Fruit fly (Drosophila melanogaster) whole organism, embryonic: ENCODE results near the gene CG7483.
A peak's percentile ranks its signal among the peaks of the same experiment; 100 is the strongest.

Source experiments
- B-H2 ChIP-seq: fragments of 200-800 bp; sonication (Bioruptor generic); optimal IDR thresholded peaks from 2 replicates; lab custom pipeline; 2018; ENCODE audit warnings: missing biosample characterization, mild to moderate bottlenecking, missing genetic modification characterization
- CG10321 ChIP-seq: fragments of 200-800 bp; sonication (Bioruptor generic); IDR thresholded peaks from 2 replicates; pipeline ENCODE4 v1.3.6; 2022; ENCODE audit warnings: missing biosample characterization, missing genetic modification characterization
- CG11696 ChIP-seq: fragments of 200-800 bp; sonication (Bioruptor generic); IDR thresholded peaks from 2 replicates; pipeline ENCODE4 v1.3.6; 2022; ENCODE audit warnings: missing biosample characterization, missing genetic modification characterization
- CG1233 ChIP-seq: fragments of 200-800 bp; sonication (Bioruptor generic); optimal IDR thresholded peaks from 4 replicates; lab custom pipeline; 2018; ENCODE audit warnings: missing biosample characterization, mild to moderate bottlenecking, missing genetic modification characterization
- CG12659 ChIP-seq: fragments of 200-800 bp; sonication (Bioruptor generic); optimal IDR thresholded peaks from 3 replicates; lab custom pipeline; 2017; ENCODE audit warnings: mild to moderate bottlenecking, missing biosample characterization, missing genetic modification reagents, missing genetic modification characterization
- CG12769 ChIP-seq: fragments of 200-800 bp; sonication (Bioruptor generic); optimal IDR thresholded peaks from 2 replicates; lab custom pipeline; 2019; ENCODE audit warnings: missing biosample characterization, mild to moderate bottlenecking, missing genetic modification characterization, moderate library complexity
- CG13123 ChIP-seq: fragments of 200-800 bp; sonication (Bioruptor generic); optimal IDR thresholded peaks from 2 replicates; lab custom pipeline; 2016; ENCODE audit warnings: missing biosample characterization, missing genetic modification characterization
- CG13424 ChIP-seq: fragments of 200-800 bp; sonication (Bioruptor generic); optimal IDR thresholded peaks from 2 replicates; lab custom pipeline; 2019; ENCODE audit warnings: missing biosample characterization, mild to moderate bottlenecking, missing genetic modification characterization, moderate library complexity
- CG15011 ChIP-seq: fragments of 200-800 bp; sonication (Bioruptor generic); optimal IDR thresholded peaks from 3 replicates; lab custom pipeline; 2018; ENCODE audit warnings: missing biosample characterization, mild to moderate bottlenecking, missing genetic modification characterization
- CG1529 ChIP-seq: fragments of 200-800 bp; sonication (Bioruptor generic); optimal IDR thresholded peaks from 3 replicates; lab custom pipeline; 2018; ENCODE audit warnings: missing biosample characterization, missing genetic modification characterization
- CG16815 ChIP-seq: fragments of 200-800 bp; sonication (Bioruptor generic); optimal IDR thresholded peaks from 3 replicates; lab custom pipeline; 2017; ENCODE audit warnings: missing biosample characterization, mild to moderate bottlenecking, missing genetic modification characterization
- CG18262 ChIP-seq: fragments of 200-800 bp; optimal IDR thresholded peaks from 3 replicates; lab custom pipeline; 2019; ENCODE audit warnings: missing biosample characterization, mild to moderate bottlenecking, missing genetic modification characterization, moderate library complexity
- CG2116 ChIP-seq: fragments of 200-800 bp; sonication (Bioruptor generic); optimal IDR thresholded peaks from 3 replicates; lab custom pipeline; 2018; ENCODE audit warnings: missing biosample characterization, mild to moderate bottlenecking, missing genetic modification characterization
- CG2120 ChIP-seq: fragments of 200-800 bp; sonication (Bioruptor generic); optimal IDR thresholded peaks from 3 replicates; lab custom pipeline; 2016; ENCODE audit warnings: missing biosample characterization, missing genetic modification characterization
- CG2875 ChIP-seq: fragments of 200-800 bp; sonication (Bioruptor generic); optimal IDR thresholded peaks from 2 replicates; lab custom pipeline; 2017; ENCODE audit warnings: missing biosample characterization, mild to moderate bottlenecking, missing genetic modification characterization, missing genetic modification reagents
- CG34376 ChIP-seq: fragments of 200-800 bp; sonication (Bioruptor generic); optimal IDR thresholded peaks from 2 replicates; lab custom pipeline; 2018; ENCODE audit warnings: missing biosample characterization, mild to moderate bottlenecking, missing genetic modification characterization
- CG6654 ChIP-seq: fragments of 200-800 bp; sonication (Bioruptor generic); optimal IDR thresholded peaks from 2 replicates; lab custom pipeline; 2017; ENCODE audit warnings: missing biosample characterization, mild to moderate bottlenecking, missing genetic modification characterization
- CG7271 ChIP-seq: fragments of 200-800 bp; sonication (Bioruptor generic); optimal IDR thresholded peaks from 2 replicates; lab custom pipeline; 2018; ENCODE audit warnings: missing biosample characterization, mild to moderate bottlenecking, missing genetic modification characterization, moderate library complexity
- CG8290 ChIP-seq, 3 experiments: fragments of 200-800 bp; sonication (Bioruptor generic); optimal IDR thresholded peaks; 2 replicates each; lab custom pipeline; 2016 to 2019; ENCODE audit warnings: missing biosample characterization in 3 of 3, missing genetic modification characterization in 3 of 3, mild to moderate bottlenecking in 2 of 3, moderate library complexity in 1 of 3
- CG9817 ChIP-seq: fragments of 200-800 bp; sonication (Bioruptor generic); optimal IDR thresholded peaks from 2 replicates; lab custom pipeline; 2018; ENCODE audit warnings: missing biosample characterization, mild to moderate bottlenecking, missing genetic modification characterization, moderate library complexity
- Ets97D ChIP-seq: fragments of 200-800 bp; sonication (Bioruptor generic); optimal IDR thresholded peaks from 3 replicates; lab custom pipeline; 2016; ENCODE audit warnings: missing biosample characterization, missing genetic modification characterization
- HLH3B ChIP-seq: fragments of 200-800 bp; sonication (Bioruptor generic); IDR thresholded peaks from 2 replicates; pipeline ENCODE4 v1.3.6; 2022; ENCODE audit warnings: missing biosample characterization, missing genetic modification characterization
- HLH54F ChIP-seq: fragments of 200-800 bp; sonication (Bioruptor generic); optimal IDR thresholded peaks from 3 replicates; lab custom pipeline; 2016; ENCODE audit warnings: missing biosample characterization, missing genetic modification characterization
- HmgZ ChIP-seq: fragments of 200-800 bp; sonication (Bioruptor generic); optimal IDR thresholded peaks from 2 replicates; lab custom pipeline; 2018; ENCODE audit warnings: missing biosample characterization, mild to moderate bottlenecking, missing genetic modification characterization
- Kr ChIP-seq: fragments of 200-800 bp; sonication (Bioruptor generic); optimal IDR thresholded peaks from 2 replicates; lab custom pipeline; 2017; ENCODE audit warnings: missing biosample characterization, mild to moderate bottlenecking, missing genetic modification characterization
- Med ChIP-seq: fragments of 200-800 bp; sonication (Bioruptor generic); peaks from one replicate; lab custom pipeline; 2016; ENCODE audit warnings: missing biosample characterization, missing genetic modification characterization, mild to moderate bottlenecking, inconsistent platforms, moderate library complexity
- Optix ChIP-seq: fragments of 200-800 bp; sonication (Bioruptor generic); IDR thresholded peaks from 3 replicates; pipeline ENCODE4 v1.3.6; 2022; ENCODE audit warnings: missing biosample characterization, missing genetic modification characterization
- Rfx ChIP-seq: fragments of 200-800 bp; sonication (Bioruptor generic); IDR thresholded peaks from 2 replicates; pipeline ENCODE4 v1.3.6; 2022; ENCODE audit warnings: missing biosample characterization, missing genetic modification characterization
- Xbp1 ChIP-seq: fragments of 200-800 bp; sonication (Bioruptor generic); optimal IDR thresholded peaks from 3 replicates; lab custom pipeline; 2016; ENCODE audit warnings: missing biosample characterization, mild to moderate bottlenecking, missing genetic modification characterization
- ab ChIP-seq: fragments of 200-800 bp; sonication (Bioruptor generic); optimal IDR thresholded peaks from 2 replicates; lab custom pipeline; 2016; ENCODE audit warnings: missing biosample characterization, missing genetic modification characterization
- amos ChIP-seq: fragments of 200-800 bp; sonication (Bioruptor generic); IDR thresholded peaks from 2 replicates; pipeline ENCODE4 v1.3.6; 2022; ENCODE audit warnings: missing biosample characterization, missing genetic modification characterization; ENCODE audit not compliant: partially characterized antibody
- btn ChIP-seq: fragments of 200-800 bp; sonication (Bioruptor generic); optimal IDR thresholded peaks from 2 replicates; lab custom pipeline; 2016; ENCODE audit warnings: missing biosample characterization, missing genetic modification characterization
- cato ChIP-seq: fragments of 200-800 bp; sonication (Bioruptor generic); optimal IDR thresholded peaks from 2 replicates; lab custom pipeline; 2016; ENCODE audit warnings: missing biosample characterization, missing genetic modification characterization, borderline replicate concordance
- chn ChIP-seq: fragments of 200-800 bp; sonication (Bioruptor generic); optimal IDR thresholded peaks from 2 replicates; lab custom pipeline; 2016; ENCODE audit warnings: missing biosample characterization, missing genetic modification characterization
- crol ChIP-seq: fragments of 200-800 bp; sonication (Bioruptor generic); IDR thresholded peaks from 2 replicates; pipeline ENCODE4 v1.3.6; 2022; ENCODE audit warnings: missing biosample characterization, missing genetic modification characterization
- cwo ChIP-seq: fragments of 200-800 bp; sonication (Bioruptor generic); optimal IDR thresholded peaks from 3 replicates; lab custom pipeline; 2017; ENCODE audit warnings: missing biosample characterization, missing genetic modification characterization, mild to moderate bottlenecking, moderate library complexity, missing genetic modification reagents
- fd96Cb ChIP-seq: fragments of 200-800 bp; sonication (Bioruptor generic); optimal IDR thresholded peaks from 2 replicates; lab custom pipeline; 2018; ENCODE audit warnings: missing biosample characterization, mild to moderate bottlenecking, missing genetic modification characterization, moderate library complexity
- lilli ChIP-seq: fragments of 200-800 bp; sonication (Bioruptor generic); optimal IDR thresholded peaks from 3 replicates; lab custom pipeline; 2016; ENCODE audit warnings: missing biosample characterization, missing genetic modification characterization
- lmd ChIP-seq: fragments of 200-800 bp; sonication (Bioruptor generic); IDR thresholded peaks from 2 replicates; pipeline ENCODE4 v1.3.6; 2022; ENCODE audit warnings: missing biosample characterization, missing genetic modification characterization
- pnt ChIP-seq: fragments of 200-800 bp; sonication (Bioruptor generic); optimal IDR thresholded peaks from 3 replicates; lab custom pipeline; 2016; ENCODE audit warnings: missing biosample characterization, missing genetic modification characterization
- psq ChIP-seq: fragments of 200-800 bp; sonication (Bioruptor generic); optimal IDR thresholded peaks from 2 replicates; lab custom pipeline; 2017; ENCODE audit warnings: missing biosample characterization, missing genetic modification characterization
- pzg ChIP-seq: fragments of 200-800 bp; sonication (Bioruptor generic); optimal IDR thresholded peaks from 3 replicates; lab custom pipeline; 2018; ENCODE audit warnings: missing biosample characterization, mild to moderate bottlenecking, missing genetic modification characterization, moderate library complexity
- sisA ChIP-seq: fragments of 200-800 bp; sonication (Bioruptor generic); IDR thresholded peaks from 2 replicates; pipeline ENCODE4 v1.3.6; 2022; ENCODE audit warnings: missing biosample characterization, missing genetic modification characterization
- sna ChIP-seq: fragments of 200-800 bp; sonication (Bioruptor generic); IDR thresholded peaks from 2 replicates; pipeline ENCODE4 v1.3.6; 2022; ENCODE audit warnings: missing biosample characterization, missing genetic modification characterization; ENCODE audit not compliant: partially characterized antibody
- so ChIP-seq: fragments of 200-800 bp; sonication (Bioruptor generic); IDR thresholded peaks from 3 replicates; pipeline ENCODE4 v1.3.6; 2022; ENCODE audit warnings: missing biosample characterization, missing genetic modification characterization
- sr ChIP-seq: fragments of 200-800 bp; sonication (Bioruptor generic); IDR thresholded peaks from 3 replicates; pipeline ENCODE4 v1.3.6; 2022; ENCODE audit warnings: missing biosample characterization, missing genetic modification characterization
- sug ChIP-seq: fragments of 200-800 bp; optimal IDR thresholded peaks from 2 replicates; lab custom pipeline; 2019; ENCODE audit warnings: missing biosample characterization, mild to moderate bottlenecking, missing genetic modification characterization, moderate library complexity
- zfh1 ChIP-seq: fragments of 200-800 bp; sonication (Bioruptor generic); IDR thresholded peaks from 3 replicates; pipeline ENCODE4 v1.3.6; 2022; ENCODE audit warnings: missing biosample characterization, missing genetic modification characterization

Gene CG7483

dm6 chr3R:8352961-8353728 is 40.1 kb downstream of the CG7483 start (continued):
- TF ChIP-seq Med (peak; percentile 77), CG18262 (tag; lab: Kevin White, UChicago) (no peak), HmgZ (tag; lab: Kevin White, UChicago) (peak; percentile 6), zfh1 (no peak), CG2116 (GFP tag; lab: Kevin White, UChicago) (no peak), CG10321 (GFP tag; lab: Robert Waterston, UW) (no peak), lmd (0 out of 2 replicates have a peak, but pooled peaks have one; percentile 16), chn (GFP tag; lab: Kevin White, UChicago) (no peak), pzg (GFP tag; lab: Kevin White, UChicago) (no peak), CG16815 (no peak), CG7271 (no peak), CG11696 (GFP tag; lab: Robert Waterston, UW) (no peak), cwo (GFP tag; lab: Kevin White, UChicago) (peak; percentile 82), CG2120 (GFP tag; lab: Kevin White, UChicago) (no peak), amos (GFP tag; lab: Robert Waterston, UW) (0 out of 2 replicates have a peak, but pooled peaks have one; percentile 8), cato (no peak), CG13424 (tag; lab: Kevin White, UChicago) (no peak), sna (GFP tag; lab: Robert Waterston, UW) (no peak), crol (GFP tag; lab: Robert Waterston, UW) (no peak), so (GFP tag; lab: Robert Waterston, UW) (no peak), fd96Cb (tag; lab: Kevin White, UChicago) (no peak), CG2875 (no peak), Ets97D (GFP tag; lab: Kevin White, UChicago) (no peak), sug (tag; lab: Kevin White, UChicago) (peak; percentile 75), HLH54F (GFP tag; lab: Kevin White, UChicago) (no peak), CG15011 (GFP tag; lab: Kevin White, UChicago) (no peak), psq (GFP tag; lab: Kevin White, UChicago) (no peak), pnt (GFP tag; lab: Kevin White, UChicago) (no peak), HLH3B (GFP tag; lab: Robert Waterston, UW) (0 out of 2 replicates have a peak, but pooled peaks have one; percentile 4), Kr (GFP tag; lab: Kevin White, UChicago) (no peak), btn (GFP tag; lab: Kevin White, UChicago) (no peak), sisA (GFP tag; lab: Robert Waterston, UW) (no peak), CG1529 (GFP tag; lab: Kevin White, UChicago) (no peak), Rfx (no peak; the same call in 1 of the 2 replicates), ab (no peak), CG34376 (peak; percentile 34), CG13123 (no peak), CG1233 (GFP tag; lab: Kevin White, UChicago) (peak; percentile 6), B-H2 (GFP tag; lab: Kevin White, UChicago) (peak; percentile 15), Xbp1 (GFP tag; lab: Kevin White, UChicago) (no peak), CG6654 (GFP tag; lab: Kevin White, UChicago) (no peak), CG8290 (GFP tag; optimal IDR thresholded peaks at IDR 0.05; lab: Kevin White, UChicago) (no peak), CG8290 (tag; optimal IDR thresholded peaks at IDR 0.05; lab: Kevin White, UChicago) (peak in 1 of 2 experiments; percentile 41), CG12769 (tag; lab: Kevin White, UChicago) (peak; percentile 51), Optix (no peak), lilli (GFP tag; lab: Kevin White, UChicago) (no peak), sr (GFP tag; lab: Robert Waterston, UW) (no peak), CG12659 (no peak), CG9817 (tag; lab: Kevin White, UChicago) (no peak)
